Worm (Caenorhabditis elegans) whole organism, L3 larva: Measurements from ENCODE around the gene F20D1.3.

Experiments used
- R02D3.7 ChIP-seq: fragments of 150-350 bp; optimal IDR thresholded peaks from 2 replicates; lab custom pipeline; 2014; ENCODE audit warnings: missing biosample characterization, missing genetic modification characterization
- ZK546.5 ChIP-seq: sonication (generic microtip); optimal IDR thresholded peaks from 2 replicates; lab custom pipeline; 2017; ENCODE audit warnings: missing biosample characterization, missing genetic modification characterization
- aly-2 ChIP-seq: fragments of 150-350 bp; optimal IDR thresholded peaks from 2 replicates; lab custom pipeline; 2014; ENCODE audit warnings: missing biosample characterization, missing genetic modification characterization
- ama-1 ChIP-seq: fragments of 150-350 bp; optimal IDR thresholded peaks from 2 replicates; lab custom pipeline; 2018
- ceh-16 ChIP-seq: sonication (generic microtip); optimal IDR thresholded peaks from 2 replicates; lab custom pipeline; 2017; ENCODE audit warnings: missing biosample characterization, missing genetic modification characterization
- ceh-28 ChIP-seq: fragments of 150-350 bp; optimal IDR thresholded peaks from 2 replicates; lab custom pipeline; 2014; ENCODE audit warnings: missing biosample characterization, missing genetic modification reagents, missing genetic modification characterization
- ceh-82 ChIP-seq: fragments of 150-350 bp; optimal IDR thresholded peaks from 2 replicates; lab custom pipeline; 2014; ENCODE audit warnings: missing biosample characterization, missing genetic modification characterization
- ceh-9 ChIP-seq: sonication (generic microtip); optimal IDR thresholded peaks from 2 replicates; lab custom pipeline; 2018; ENCODE audit warnings: missing biosample characterization, missing genetic modification characterization
- egl-27 ChIP-seq: sonication (generic microtip); optimal IDR thresholded peaks from 4 replicates; lab custom pipeline; 2017; ENCODE audit warnings: missing biosample characterization, missing genetic modification reagents, missing genetic modification characterization
- egl-5 ChIP-seq: fragments of 150-350 bp; optimal IDR thresholded peaks from 2 replicates; lab custom pipeline; 2017; ENCODE audit warnings: missing biosample characterization, missing genetic modification reagents, missing genetic modification characterization, inconsistent platforms
- elt-1 ChIP-seq: fragments of 150-350 bp; optimal IDR thresholded peaks from 2 replicates; lab custom pipeline; 2014; ENCODE audit warnings: missing biosample characterization, missing genetic modification characterization
- elt-2 ChIP-seq: sonication (generic microtip); optimal IDR thresholded peaks from 2 replicates; lab custom pipeline; 2016; ENCODE audit warnings: missing genetic modification reagents, mild to moderate bottlenecking, missing genetic modification characterization, missing compliant biosample characterization
- elt-3 ChIP-seq, 3 experiments: fragments of 150-350 bp in 1 of 3; sonication (generic microtip) in 2 of 3; optimal IDR thresholded peaks; 2 replicates in 2 of 3; 4 replicates in 1 of 3; lab custom pipeline; 2014 to 2017; ENCODE audit warnings: missing biosample characterization in 3 of 3, missing genetic modification characterization in 3 of 3
- eor-1 ChIP-seq, 2 experiments: fragments of 150-350 bp; optimal IDR thresholded peaks; 2 replicates each; lab custom pipeline; 2014 to 2018; ENCODE audit warnings: missing biosample characterization in 2 of 2, missing genetic modification characterization in 2 of 2
- fkh-10 ChIP-seq: sonication (generic microtip); optimal IDR thresholded peaks from 2 replicates; lab custom pipeline; 2017; ENCODE audit warnings: missing biosample characterization, missing genetic modification reagents, missing genetic modification characterization
- fkh-2 ChIP-seq: fragments of 150-350 bp; optimal IDR thresholded peaks from 2 replicates; lab custom pipeline; 2014; ENCODE audit warnings: missing biosample characterization, missing genetic modification reagents, missing genetic modification characterization
- fos-1 ChIP-seq: fragments of 150-350 bp; optimal IDR thresholded peaks from 2 replicates; lab custom pipeline; 2014; ENCODE audit warnings: missing biosample characterization, missing genetic modification characterization
- hmg-11 ChIP-seq: sonication (generic microtip); optimal IDR thresholded peaks from 2 replicates; lab custom pipeline; 2016; ENCODE audit warnings: missing genetic modification characterization, missing compliant biosample characterization
- jun-1 ChIP-seq: fragments of 150-350 bp; optimal IDR thresholded peaks from 2 replicates; lab custom pipeline; 2014; ENCODE audit warnings: missing biosample characterization, missing genetic modification reagents, missing genetic modification characterization
- lin-15B ChIP-seq: fragments of 150-350 bp; optimal IDR thresholded peaks from 2 replicates; lab custom pipeline; 2014; ENCODE audit warnings: missing biosample characterization, missing genetic modification characterization
- lin-39 ChIP-seq: fragments of 150-350 bp; optimal IDR thresholded peaks from 2 replicates; lab custom pipeline; 2018; ENCODE audit warnings: missing biosample characterization, missing genetic modification reagents, missing genetic modification characterization
- lsy-12 ChIP-seq: sonication (generic microtip); optimal IDR thresholded peaks from 2 replicates; lab custom pipeline; 2016; ENCODE audit warnings: mild to moderate bottlenecking, missing genetic modification characterization, missing compliant biosample characterization
- mdl-1 ChIP-seq: fragments of 150-350 bp; optimal IDR thresholded peaks from 2 replicates; lab custom pipeline; 2014; ENCODE audit warnings: missing biosample characterization, missing genetic modification characterization
- mml-1 ChIP-seq: fragments of 150-350 bp; sonication (generic microtip); optimal IDR thresholded peaks from 3 replicates; lab custom pipeline; 2014; ENCODE audit warnings: missing biosample characterization, missing genetic modification characterization
- nfya-1 ChIP-seq: sonication (generic microtip); optimal IDR thresholded peaks from 2 replicates; lab custom pipeline; 2017; ENCODE audit warnings: missing genetic modification characterization, mild to moderate bottlenecking, missing compliant biosample characterization, antibody characterized with exemption, moderate library complexity; ENCODE audit not compliant: insufficient read depth
- nhr-11 ChIP-seq: fragments of 150-350 bp; optimal IDR thresholded peaks from 2 replicates; lab custom pipeline; 2014; ENCODE audit warnings: missing biosample characterization, missing genetic modification characterization
- nhr-12 ChIP-seq: fragments of 150-350 bp; optimal IDR thresholded peaks from 2 replicates; lab custom pipeline; 2014; ENCODE audit warnings: missing biosample characterization, missing genetic modification characterization
- nhr-23 ChIP-seq: fragments of 150-350 bp; optimal IDR thresholded peaks from 2 replicates; lab custom pipeline; 2014; ENCODE audit warnings: missing biosample characterization, missing genetic modification reagents, missing genetic modification characterization
- nhr-237 ChIP-seq: fragments of 150-350 bp; optimal IDR thresholded peaks from 2 replicates; lab custom pipeline; 2014; ENCODE audit warnings: missing biosample characterization, missing genetic modification characterization
- nhr-25 ChIP-seq: sonication (generic microtip); optimal IDR thresholded peaks from 2 replicates; lab custom pipeline; 2017; ENCODE audit warnings: missing biosample characterization, missing genetic modification characterization
- nhr-28 ChIP-seq: fragments of 150-350 bp; optimal IDR thresholded peaks from 2 replicates; lab custom pipeline; 2014; ENCODE audit warnings: missing biosample characterization, missing genetic modification characterization
- nhr-43 ChIP-seq: sonication (generic microtip); optimal IDR thresholded peaks from 2 replicates; lab custom pipeline; 2016; ENCODE audit warnings: mild to moderate bottlenecking, missing genetic modification characterization, missing compliant biosample characterization; ENCODE audit not compliant: poor library complexity, severe bottlenecking
- nhr-67 ChIP-seq: fragments of 150-350 bp; optimal IDR thresholded peaks from 2 replicates; lab custom pipeline; 2014; ENCODE audit warnings: missing biosample characterization, missing genetic modification characterization
- nhr-76 ChIP-seq: fragments of 150-350 bp; sonication (generic microtip); optimal IDR thresholded peaks from 5 replicates; lab custom pipeline; 2014; ENCODE audit warnings: missing biosample characterization, missing genetic modification characterization
- nhr-77 ChIP-seq: fragments of 150-350 bp; optimal IDR thresholded peaks from 2 replicates; lab custom pipeline; 2014; ENCODE audit warnings: missing biosample characterization, missing genetic modification characterization
- pha-4 ChIP-seq: fragments of 150-350 bp; optimal IDR thresholded peaks from 2 replicates; lab custom pipeline; 2014; ENCODE audit warnings: missing biosample characterization, missing genetic modification reagents, missing genetic modification characterization
- pqm-1 ChIP-seq: fragments of 150-350 bp; optimal IDR thresholded peaks from 2 replicates; lab custom pipeline; 2017; ENCODE audit warnings: missing biosample characterization, missing genetic modification characterization, inconsistent platforms
- sea-2 ChIP-seq: fragments of 150-350 bp; sonication (generic microtip); optimal IDR thresholded peaks from 4 replicates; lab custom pipeline; 2014; ENCODE audit warnings: missing biosample characterization, missing genetic modification reagents, missing genetic modification characterization
- skn-1 ChIP-seq: fragments of 150-350 bp; optimal IDR thresholded peaks from 2 replicates; lab custom pipeline; 2014; ENCODE audit warnings: missing biosample characterization, missing genetic modification characterization
- snpc-4 ChIP-seq: fragments of 150-350 bp; optimal IDR thresholded peaks from 2 replicates; lab custom pipeline; 2014; ENCODE audit warnings: missing biosample characterization, missing genetic modification characterization
- tbx-2 ChIP-seq: sonication (generic microtip); optimal IDR thresholded peaks from 2 replicates; lab custom pipeline; 2016; ENCODE audit warnings: mild to moderate bottlenecking, missing genetic modification characterization, missing compliant biosample characterization
- unc-39 ChIP-seq: sonication (generic microtip); optimal IDR thresholded peaks from 4 replicates; lab custom pipeline; 2017; ENCODE audit warnings: missing biosample characterization, missing genetic modification characterization
- unc-62 ChIP-seq: fragments of 150-350 bp; sonication (generic microtip); optimal IDR thresholded peaks from 4 replicates; lab custom pipeline; 2014; ENCODE audit warnings: missing biosample characterization, missing genetic modification reagents, missing genetic modification characterization
- zag-1 ChIP-seq: fragments of 150-350 bp; optimal IDR thresholded peaks from 2 replicates; lab custom pipeline; 2014; ENCODE audit warnings: missing biosample characterization, missing genetic modification characterization
- ztf-11 ChIP-seq: fragments of 150-350 bp; optimal IDR thresholded peaks from 2 replicates; lab custom pipeline; 2014; ENCODE audit warnings: missing biosample characterization, missing genetic modification characterization

The F20D1.3 gene

ce11 chrX:14946217-14946463 is 29.8 kb upstream of the F20D1.3 start, which contains the start of gene mrp-5:
mrp-5 (minus strand) TSS chrX:14946317.
- no peak for TF ChIP-seq nfya-1 (tag; lab: Kevin White, UChicago)
- TF ChIP-seq fkh-10 (GFP tag; lab: Kevin White, UChicago), result no peak
- no peak for TF ChIP-seq skn-1 (tag; lab: Kevin White, UChicago)
- no peak for TF ChIP-seq nhr-23 (tag; lab: Kevin White, UChicago)
- TF ChIP-seq ceh-9 (tag; lab: Kevin White, UChicago), result no peak
- TF ChIP-seq nhr-12 (tag; lab: Kevin White, UChicago), result no peak
- no peak for TF ChIP-seq fkh-2
- no peak for TF ChIP-seq ZK546.5 (tag; lab: Kevin White, UChicago)
- TF ChIP-seq egl-27, result no peak
- no peak for TF ChIP-seq lin-15B (tag; lab: Kevin White, UChicago)
- TF ChIP-seq sea-2 (GFP tag; lab: Kevin White, UChicago), result no peak
- TF ChIP-seq snpc-4 (tag; lab: Kevin White, UChicago), result no peak
- no peak for TF ChIP-seq ama-1 (lab: Kevin White, UChicago)
- TF ChIP-seq mml-1 (tag; lab: Kevin White, UChicago), result no peak
- no peak for TF ChIP-seq ceh-82 (tag; lab: Kevin White, UChicago)
- no peak for TF ChIP-seq unc-39 (tag; lab: Kevin White, UChicago)
- no peak for TF ChIP-seq nhr-76 (tag; lab: Kevin White, UChicago)
- TF ChIP-seq, all 47 proteins: peak for 0

ce11 chrX:14946464-14947354 is 29.2 kb upstream of the F20D1.3 start:
- TF ChIP-seq nhr-12 (tag; lab: Kevin White, UChicago) (no peak), egl-27 (no peak), nhr-237 (tag; lab: Kevin White, UChicago) (no peak), ceh-28 (no peak), R02D3.7 (tag; lab: Kevin White, UChicago) (no peak), unc-39 (tag; lab: Kevin White, UChicago) (no peak), pha-4 (tag; lab: Kevin White, UChicago) (peak; percentile 45), zag-1 (tag; lab: Kevin White, UChicago) (no peak), tbx-2 (no peak), hmg-11 (no peak), nhr-11 (tag; lab: Kevin White, UChicago) (no peak), lin-39 (tag; lab: Kevin White, UChicago) (no peak), elt-2 (tag; lab: Kevin White, UChicago) (peak; percentile 99), fkh-10 (GFP tag; lab: Kevin White, UChicago) (no peak), aly-2 (tag; lab: Kevin White, UChicago) (no peak), lsy-12 (tag; lab: Kevin White, UChicago) (no peak), nfya-1 (tag; lab: Kevin White, UChicago) (peak; percentile 30), fos-1 (tag; lab: Kevin White, UChicago) (no peak), jun-1 (tag; lab: Kevin White, UChicago) (peak; percentile 52), ama-1 (lab: Kevin White, UChicago) (no peak), eor-1 (tag; optimal IDR thresholded peaks at IDR 0.05; lab: Kevin White, UChicago) (no peak), mdl-1 (tag; lab: Kevin White, UChicago) (no peak), mml-1 (tag; lab: Kevin White, UChicago) (no peak), snpc-4 (tag; lab: Kevin White, UChicago) (peak; percentile 2), nhr-23 (tag; lab: Kevin White, UChicago) (no peak), nhr-43 (tag; lab: Kevin White, UChicago) (peak; percentile 20), nhr-67 (tag; lab: Kevin White, UChicago) (no peak), egl-5 (tag; lab: Kevin White, UChicago) (peak; percentile 73), ztf-11 (tag; lab: Kevin White, UChicago) (no peak), skn-1 (tag; lab: Kevin White, UChicago) (no peak), nhr-25 (tag; lab: Kevin White, UChicago) (no peak), ceh-16 (tag; lab: Kevin White, UChicago) (no peak), nhr-76 (tag; lab: Kevin White, UChicago) (no peak), ceh-82 (tag; lab: Kevin White, UChicago) (no peak), elt-3 (tag; optimal IDR thresholded peaks at IDR 0.05; lab: Kevin White, UChicago) (no peak), lin-15B (tag; lab: Kevin White, UChicago) (peak; percentile 77), pqm-1 (tag; lab: Kevin White, UChicago) (peak; percentile 94), nhr-28 (tag; lab: Kevin White, UChicago) (no peak), unc-62 (no peak), ceh-9 (tag; lab: Kevin White, UChicago) (no peak), elt-1 (tag; lab: Kevin White, UChicago) (no peak), sea-2 (GFP tag; lab: Kevin White, UChicago) (no peak), nhr-77 (tag; lab: Kevin White, UChicago) (no peak)
- TF ChIP-seq, all 47 proteins: peak for 9
